Worm (Caenorhabditis elegans): Measurements from ENCODE around the gene F35H12.5.

ce11 chrX:897948-898347 is 20.2 kb upstream of the F35H12.5 start, which contains the start of gene mab-7:
- no peak for TF ChIP-seq sma-3 (GFP tag; optimal IDR thresholded peaks at IDR 0.05)
- TF ChIP-seq fos-1 (tag; optimal IDR thresholded peaks at IDR 0.05) = no peak
- no peak for TF ChIP-seq ztf-4 (tag; optimal IDR thresholded peaks at IDR 0.05)

Measured in whole organism, L2 larva.